Worm (Caenorhabditis elegans): Measurements from ENCODE around the gene idpp-16.
A peak's percentile ranks its signal among the peaks of the same experiment; 100 is the strongest.

Gene idpp-16

ce11 chrV:11585122-11585521 is 21.2 kb downstream of the idpp-16 start (continued):
- TF ChIP-seq nhr-85 (tag) (peak; percentile 87), mab-9 (GFP tag; IDR thresholded peaks at IDR 0.05) (no peak), skn-1 (tag; optimal IDR thresholded peaks at IDR 0.05) (peak; percentile 11), dsc-1 (tag; optimal IDR thresholded peaks at IDR 0.05) (no peak), F16B12.6 (tag; optimal IDR thresholded peaks at IDR 0.05) (no peak), ceh-8 (GFP tag; optimal IDR thresholded peaks at IDR 0.05) (no peak), nhr-19 (GFP tag; conservative IDR thresholded peaks at IDR 0.05) (peak; percentile 66), aha-1 (tag; optimal IDR thresholded peaks at IDR 0.05) (no peak), ama-1 (optimal IDR thresholded peaks at IDR 0.05) (no peak), ztf-4 (tag; optimal IDR thresholded peaks at IDR 0.05) (no peak), nhr-76 (tag; optimal IDR thresholded peaks at IDR 0.05) (no peak), fos-1 (tag; optimal IDR thresholded peaks at IDR 0.05) (no peak), Y116A8C.19 (tag; optimal IDR thresholded peaks at IDR 0.05; ENCODE audit: borderline replicate concordance) (no peak), unc-30 (tag; optimal IDR thresholded peaks at IDR 0.05) (no peak)

ce11 chrV:11583212-11583611 is 23.1 kb downstream of the idpp-16 start, which contains the start of gene srx-88:
Gene srx-88 (plus strand): TSS chrV:11583512.
- TF ChIP-seq snpc-4 (tag; optimal IDR thresholded peaks at IDR 0.05) (no peak), zag-1 (tag; optimal IDR thresholded peaks at IDR 0.05) (no peak), jun-1 (tag; optimal IDR thresholded peaks at IDR 0.05) (no peak), ztf-4 (tag; optimal IDR thresholded peaks at IDR 0.05) (no peak), aly-2 (tag; optimal IDR thresholded peaks at IDR 0.05) (no peak), C04F5.9 (tag; optimal IDR thresholded peaks at IDR 0.05) (no peak), pax-3 (tag; optimal IDR thresholded peaks at IDR 0.05) (no peak), fkh-8 (tag; optimal IDR thresholded peaks at IDR 0.05) (no peak), aha-1 (tag; optimal IDR thresholded peaks at IDR 0.05) (no peak), mab-9 (GFP tag; IDR thresholded peaks at IDR 0.05) (no peak), Y116A8C.19 (tag; optimal IDR thresholded peaks at IDR 0.05; ENCODE audit: borderline replicate concordance) (no peak), sox-4 (tag; optimal IDR thresholded peaks at IDR 0.05) (no peak)

DNA sequence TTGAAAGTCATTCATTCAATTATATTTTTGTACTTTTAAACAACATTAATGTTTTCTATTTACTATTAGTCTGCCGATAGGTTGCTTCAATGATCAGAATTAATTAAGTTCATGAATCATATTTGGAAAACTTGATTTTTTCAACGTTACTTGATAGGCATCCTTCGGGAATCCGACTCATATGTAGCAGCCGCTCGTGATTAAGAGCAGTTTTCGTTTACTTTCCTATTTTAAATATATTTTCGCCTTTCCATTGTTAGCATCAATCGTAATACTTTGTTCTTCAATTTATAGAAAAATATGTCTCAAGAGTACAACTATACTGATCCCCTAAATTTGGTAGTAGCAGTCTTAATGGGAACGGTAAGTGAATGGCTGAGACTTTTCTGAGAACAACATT is 25.5 kb downstream of the idpp-16 start, which contains the start of gene srx-90:
Gene srx-90, plus strand, starts transcription at position 301 of the 400 bp plus-strand sequence.
- no peak for TF ChIP-seq nhr-84 (tag; optimal IDR thresholded peaks at IDR 0.05)
- TF ChIP-seq hlh-4 (tag; optimal IDR thresholded peaks at IDR 0.05) = no peak
- no peak for TF ChIP-seq dsc-1 (tag; optimal IDR thresholded peaks at IDR 0.05)
- TF ChIP-seq lin-13 (GFP tag; optimal IDR thresholded peaks at IDR 0.05) = no peak
- TF ChIP-seq Y116A8C.19 (tag; optimal IDR thresholded peaks at IDR 0.05; ENCODE audit: borderline replicate concordance) = no peak

ce11 chrV:11574563-11574962 is 31.8 kb downstream of the idpp-16 start:
- TF ChIP-seq lsy-2 (tag; optimal IDR thresholded peaks at IDR 0.05) (peak in 1 of 2 experiments; percentile 51), ama-1 (optimal IDR thresholded peaks at IDR 0.05) (no peak)

- TF ChIP-seq ceh-8 (GFP tag; optimal IDR thresholded peaks at IDR 0.05) (no peak), blmp-1 (tag; optimal IDR thresholded peaks at IDR 0.05) (peak; percentile 76), nhr-20 (tag; optimal IDR thresholded peaks at IDR 0.05) (peak; percentile 99), ztf-4 (tag; optimal IDR thresholded peaks at IDR 0.05) (peak; percentile 95), nhr-90 (tag; optimal IDR thresholded peaks at IDR 0.05; ENCODE audit: poor library complexity) (peak; percentile 97), nhr-19 (GFP tag; conservative IDR thresholded peaks at IDR 0.05) (peak; percentile 90), tlp-1 (tag; optimal IDR thresholded peaks at IDR 0.05) (no peak), ceh-82 (tag; optimal IDR thresholded peaks at IDR 0.05) (no peak), irx-1 (tag; optimal IDR thresholded peaks at IDR 0.05) (peak; percentile 55), lin-13 (GFP tag; optimal IDR thresholded peaks at IDR 0.05) (peak; percentile 48), jun-1 (tag; optimal IDR thresholded peaks at IDR 0.05) (peak; percentile 42), swsn-7 (tag; optimal IDR thresholded peaks at IDR 0.05) (peak; percentile 61), elt-3 (tag; optimal IDR thresholded peaks at IDR 0.05) (peak; percentile 84 to 99 (median 93)), lir-3 (tag; optimal IDR thresholded peaks at IDR 0.05; ENCODE audit: poor library complexity) (peak; percentile 74), nhr-85 (tag) (peak; percentile 99), nhr-77 (tag; optimal IDR thresholded peaks at IDR 0.05) (no peak), lin-35 (GFP tag; optimal IDR thresholded peaks at IDR 0.05) (peak in 1 of 2 experiments; percentile 85), tbx-2 (tag; optimal IDR thresholded peaks at IDR 0.05) (peak; percentile 76), lin-39 (tag; optimal IDR thresholded peaks at IDR 0.05) (peak; percentile 59), elt-2 (tag; optimal IDR thresholded peaks at IDR 0.05) (peak; percentile 99), ama-1 (optimal IDR thresholded peaks at IDR 0.05) (peak; percentile 54), sup-37 (GFP tag; optimal IDR thresholded peaks at IDR 0.05) (no peak), skn-1 (tag; optimal IDR thresholded peaks at IDR 0.05) (peak; percentile 6), nhr-47 (tag; optimal IDR thresholded peaks at IDR 0.05) (peak; percentile 85), F16B12.6 (tag; optimal IDR thresholded peaks at IDR 0.05) (no peak), snu-23 (GFP tag; optimal IDR thresholded peaks at IDR 0.05) (peak; percentile 96)
Observed at ce11 chrV:11572803-11573490, 33.4 kb downstream of the idpp-16 start, which contains the start of the genes H12C20.7 and nhr-68. Gene H12C20.7 (minus strand): TSS chrV:11572990. Gene nhr-68 (plus strand): TSS chrV:11573440.

Data from whole organism, L1 larva.